Worm (Caenorhabditis elegans) whole organism, L4 larva: ENCODE data around the gene W03G11.3.

Source experiments
- Y105C5A.15 ChIP-seq: fragments of 200-800 bp; sonication (Bioruptor generic); IDR thresholded peaks from 2 replicates; pipeline ENCODE4 v1.3.6; 2022; ENCODE audit warnings: missing genetic modification characterization, missing compliant biosample characterization
- aly-2 ChIP-seq: sonication (generic microtip); optimal IDR thresholded peaks from 2 replicates; lab custom pipeline; 2018; ENCODE audit warnings: missing biosample characterization, missing genetic modification characterization
- ceh-82 ChIP-seq: sonication (generic microtip); optimal IDR thresholded peaks from 2 replicates; lab custom pipeline; 2017; ENCODE audit warnings: missing biosample characterization, missing genetic modification characterization
- ctbp-1 ChIP-seq: fragments of 200-800 bp; sonication (Bioruptor generic); IDR thresholded peaks from 2 replicates; pipeline ENCODE4 v1.3.6; 2022; ENCODE audit warnings: missing genetic modification reagents, missing genetic modification characterization, missing compliant biosample characterization
- daf-16 ChIP-seq, 3 experiments: sonication (generic microtip); optimal IDR thresholded peaks; 2 replicates each; lab custom pipeline; 2016 to 2017; ENCODE audit warnings: missing genetic modification characterization in 3 of 3, missing genetic modification reagents in 3 of 3, mild to moderate bottlenecking in 2 of 3, missing compliant biosample characterization in 2 of 3, missing biosample characterization in 1 of 3, moderate library complexity in 1 of 3
- daf-19 ChIP-seq: fragments of 200-800 bp; sonication (Bioruptor generic); conservative IDR thresholded peaks from 2 replicates; pipeline ENCODE4 v1.3.6; 2022; ENCODE audit warnings: missing genetic modification characterization, missing compliant biosample characterization
- dpl-1 ChIP-seq: fragments of 150-350 bp; optimal IDR thresholded peaks from 2 replicates; lab custom pipeline; 2014; ENCODE audit warnings: missing biosample characterization, missing genetic modification reagents, missing genetic modification characterization
- mdt-29 ChIP-seq: fragments of 200-800 bp; sonication (Bioruptor generic); IDR thresholded peaks from 2 replicates; pipeline ENCODE4 v1.3.6; 2022; ENCODE audit warnings: missing genetic modification reagents, missing genetic modification characterization, missing compliant biosample characterization
- nhr-28 ChIP-seq: fragments of 150-350 bp; optimal IDR thresholded peaks from 2 replicates; lab custom pipeline; 2014; ENCODE audit warnings: missing biosample characterization, missing genetic modification characterization
- pqm-1 ChIP-seq: sonication (generic microtip); optimal IDR thresholded peaks from 2 replicates; lab custom pipeline; 2017; ENCODE audit warnings: missing biosample characterization, missing genetic modification characterization
- skn-1 ChIP-seq: fragments of 150-350 bp; optimal IDR thresholded peaks from 2 replicates; lab custom pipeline; 2014; ENCODE audit warnings: missing biosample characterization, missing genetic modification characterization
- ztf-11 ChIP-seq: fragments of 150-350 bp; optimal IDR thresholded peaks from 2 replicates; lab custom pipeline; 2014; ENCODE audit warnings: missing biosample characterization, missing genetic modification characterization

- TF ChIP-seq nhr-28 (tag; lab: Kevin White, UChicago), result no peak
- TF ChIP-seq ctbp-1, result no peak
- no peak for TF ChIP-seq skn-1 (tag; lab: Kevin White, UChicago)
- no peak for TF ChIP-seq pqm-1 (tag; lab: Kevin White, UChicago)
- no peak for TF ChIP-seq aly-2 (tag; lab: Kevin White, UChicago)
- TF ChIP-seq daf-16 (GFP tag; optimal IDR thresholded peaks at IDR 0.05; lab: Kevin White, UChicago), result no peak
- no peak for TF ChIP-seq daf-16 (tag; optimal IDR thresholded peaks at IDR 0.05; lab: Kevin White, UChicago)
- no peak for TF ChIP-seq mdt-29 (GFP tag; lab: Robert Waterston, UW)
- no peak for TF ChIP-seq ceh-82 (tag; lab: Kevin White, UChicago)
- no peak for TF ChIP-seq daf-19
- no peak for TF ChIP-seq dpl-1 (GFP tag; lab: Kevin White, UChicago)
- no peak for TF ChIP-seq ztf-11 (tag; lab: Kevin White, UChicago)
- TF ChIP-seq Y105C5A.15 (GFP tag; lab: Robert Waterston, UW), result no peak
These were observed 22.4 kb downstream of the W03G11.3 start for ce11 chrX:12081250-12081649.
